Fruit fly (Drosophila melanogaster): Measurements from ENCODE around the gene hyx.

dm6 chr3R:9062756-9063155 lies 24.2 kb downstream of the hyx start:
- TF ChIP-seq ttk (optimal IDR thresholded peaks at IDR 0.05) (no peak), Myc (optimal IDR thresholded peaks at IDR 0.05) (no peak), h (optimal IDR thresholded peaks at IDR 0.05) (no peak), insv (optimal IDR thresholded peaks at IDR 0.05) (no peak), psq (optimal IDR thresholded peaks at IDR 0.05) (no peak), Sin3A (optimal IDR thresholded peaks at IDR 0.05) (no peak)
